Fruit fly (Drosophila melanogaster) whole organism, larva: Measurements from ENCODE around the gene Ctps.

ENCODE experiments used
- noc ChIP-seq: fragments of 200-800 bp; sonication (Bioruptor generic); optimal IDR thresholded peaks from 3 replicates; lab custom pipeline; 2019; ENCODE audit warnings: missing biosample characterization, mild to moderate bottlenecking, missing genetic modification characterization, moderate library complexity

Gene Ctps

dm6 chr3L:15084288-15084687, 13.4 kb upstream of the Ctps start:
- no peak for TF ChIP-seq noc (tag; lab: Kevin White, UChicago)

dm6 chr3L:15088285-15088684, 9.4 kb upstream of the Ctps start:
- TF ChIP-seq noc (tag; lab: Kevin White, UChicago): no peak

dm6 chr3L:15089083-15089704, 8.5 kb upstream of the Ctps start:
- TF ChIP-seq noc (tag; lab: Kevin White, UChicago): no peak

- no peak for TF ChIP-seq noc (tag; lab: Kevin White, UChicago)
Measured at dm6 chr3L:15089887-15090679, 7.6 kb upstream of the Ctps start.

- TF ChIP-seq noc (tag; lab: Kevin White, UChicago): no peak
Measured at dm6 chr3L:15093929-15094588, 3.7 kb upstream of the Ctps start.

dm6 chr3L:15094589-15095288, 3.0 kb upstream of the Ctps start, which contains the start of the genes sstn, Plp and GlyRS:
Gene sstn (minus strand): TSS chr3L:15094719.
Gene Plp (minus strand): TSS chr3L:15094724.
Gene GlyRS (plus strand): TSS chr3L:15095142.
- TF ChIP-seq noc (tag; lab: Kevin White, UChicago): peak; percentile 58

- peak; percentile 69 for TF ChIP-seq noc (tag; lab: Kevin White, UChicago)
Measured at dm6 chr3L:15098659-15099512, 1.2 kb downstream of the Ctps start.

dm6 chr3L:15099541-15099940, 1.8 kb downstream of the Ctps start:
- no peak for TF ChIP-seq noc (tag; lab: Kevin White, UChicago)

- no peak for TF ChIP-seq noc (tag; lab: Kevin White, UChicago)
Measured at dm6 chr3L:15100983-15101382, 3.3 kb downstream of the Ctps start.

- TF ChIP-seq noc (tag; lab: Kevin White, UChicago): no peak
Measured at dm6 chr3L:15101639-15102413, 4.1 kb downstream of the Ctps start.

dm6 chr3L:15102669-15103309, 5.1 kb downstream of the Ctps start:
- TF ChIP-seq noc (tag; lab: Kevin White, UChicago): no peak

- TF ChIP-seq noc (tag; lab: Kevin White, UChicago): no peak
Measured at dm6 chr3L:15103988-15104848, 6.5 kb downstream of the Ctps start.
